Fruit fly (Drosophila melanogaster): ENCODE results near the gene wac.

Gene wac

DNA sequence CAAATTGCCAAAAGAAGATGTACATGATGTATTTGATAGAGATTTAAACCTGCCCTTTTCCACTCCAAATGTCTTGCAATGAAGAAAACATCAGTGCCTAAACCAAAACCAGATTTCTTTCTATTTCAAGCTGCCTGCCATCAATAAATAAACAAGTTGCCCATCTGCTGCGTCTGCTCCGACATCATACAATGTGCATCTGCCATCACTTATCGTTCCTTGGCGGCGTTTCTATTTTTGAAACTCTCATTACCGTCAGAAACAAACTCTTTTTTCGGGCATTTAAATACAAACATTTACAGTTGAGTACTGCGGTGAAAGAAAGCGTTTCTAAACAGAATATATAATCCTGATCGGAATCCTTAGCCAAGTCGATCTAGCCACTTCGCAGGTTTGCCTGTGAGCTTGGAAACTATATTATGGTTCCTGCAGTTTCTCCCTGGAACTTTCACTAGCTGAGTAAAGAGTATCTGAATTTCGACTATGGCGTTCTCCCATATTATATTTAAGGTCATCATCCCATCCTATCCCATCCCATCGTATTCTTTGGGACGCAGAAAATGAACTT, 36.9 kb downstream of the wac start (continued):
- no peak for TF ChIP-seq CG30431 (GFP tag; optimal IDR thresholded peaks at IDR 0.05)
- peak; percentile 66 for TF ChIP-seq gem (tag; optimal IDR thresholded peaks at IDR 0.05)
- no peak for TF ChIP-seq CG33213 (GFP tag; optimal IDR thresholded peaks at IDR 0.05)
- no peak for TF ChIP-seq org-1 (GFP tag; optimal IDR thresholded peaks at IDR 0.05)
- no peak for TF ChIP-seq Ravus (GFP tag; IDR thresholded peaks at IDR 0.05)
- TF ChIP-seq CG13424 (tag; optimal IDR thresholded peaks at IDR 0.05), result peak; percentile 28
- TF ChIP-seq lola (GFP tag; optimal IDR thresholded peaks at IDR 0.05), result peak in 1 of 3 experiments; percentile 71
- no peak for TF ChIP-seq ham (GFP tag; IDR thresholded peaks at IDR 0.05)
- TF ChIP-seq CG17912 (GFP tag; optimal IDR thresholded peaks at IDR 0.05), result no peak
- TF ChIP-seq CG16863 (GFP tag; optimal IDR thresholded peaks at IDR 0.05), result peak; percentile 31
- TF ChIP-seq bab2 (GFP tag; optimal IDR thresholded peaks at IDR 0.05), result peak; percentile 3
- TF ChIP-seq en (GFP tag; optimal IDR thresholded peaks at IDR 0.05), result no peak
- TF ChIP-seq MBD-R2 (GFP tag; IDR thresholded peaks at IDR 0.05), result no peak
- no peak for TF ChIP-seq Dek (tag; optimal IDR thresholded peaks at IDR 0.05)
- TF ChIP-seq CG11093 (GFP tag; IDR thresholded peaks at IDR 0.05), result 0 out of 3 replicates have a peak, but pooled peaks have one; percentile 29
- TF ChIP-seq Trl (optimal IDR thresholded peaks at IDR 0.05), result no peak
- no peak for TF ChIP-seq Trl (GFP tag; optimal IDR thresholded peaks at IDR 0.05)
- peak; percentile 19 for TF ChIP-seq CG1647 (GFP tag; optimal IDR thresholded peaks at IDR 0.05)
- TF ChIP-seq otp (GFP tag; IDR thresholded peaks at IDR 0.05), result no peak
- TF ChIP-seq CG1602 (GFP tag; optimal IDR thresholded peaks at IDR 0.05), result peak; percentile 6
- TF ChIP-seq bsh (GFP tag; optimal IDR thresholded peaks at IDR 0.05), result peak in 1 of 2 experiments; percentile 70
- no peak for TF ChIP-seq zfh2 (GFP tag; optimal IDR thresholded peaks at IDR 0.05)
- peak; percentile 6 for TF ChIP-seq ac (GFP tag; optimal IDR thresholded peaks at IDR 0.05)
- TF ChIP-seq CrebB (tag; optimal IDR thresholded peaks at IDR 0.05), result no peak
- TF ChIP-seq bcd (GFP tag; optimal IDR thresholded peaks at IDR 0.05), result peak; percentile 2
- peak; percentile 21; the same call in 1 of the 2 replicates for TF ChIP-seq vvl (GFP tag; IDR thresholded peaks at IDR 0.05)
- TF ChIP-seq NfI (GFP tag; optimal IDR thresholded peaks at IDR 0.05), result no peak
- TF ChIP-seq prd (optimal IDR thresholded peaks at IDR 0.05), result no peak
- 0 out of 3 replicates have a peak, but pooled peaks have one; percentile 20 for TF ChIP-seq prd (GFP tag; IDR thresholded peaks at IDR 0.05)
- no peak for TF ChIP-seq Dip3 (GFP tag; optimal IDR thresholded peaks at IDR 0.05)
- no peak for TF ChIP-seq E2f2 (GFP tag; IDR thresholded peaks at IDR 0.05)
- peak; percentile 22 for TF ChIP-seq jumu (GFP tag; optimal IDR thresholded peaks at IDR 0.05)
- TF ChIP-seq knrl (GFP tag; IDR thresholded peaks at IDR 0.05; ENCODE audit: partially characterized antibody), result no peak
- no peak for TF ChIP-seq CG12236 (GFP tag; optimal IDR thresholded peaks at IDR 0.05)
- no peak for TF ChIP-seq Elba2 (GFP tag; optimal IDR thresholded peaks at IDR 0.05)
- 0 out of 2 replicates have a peak, but pooled peaks have one; percentile 19 for TF ChIP-seq CG32772 (GFP tag; IDR thresholded peaks at IDR 0.05)
- TF ChIP-seq D19A (tag; optimal IDR thresholded peaks at IDR 0.05), result peak; percentile 99
- no peak for TF ChIP-seq Meics (GFP tag; optimal IDR thresholded peaks at IDR 0.05)
- TF ChIP-seq dmrt99B (tag; optimal IDR thresholded peaks at IDR 0.05), result peak; percentile 21
- TF ChIP-seq sisA (GFP tag; IDR thresholded peaks at IDR 0.05), result no peak
- no peak for TF ChIP-seq CG2129 (GFP tag; IDR thresholded peaks at IDR 0.05; ENCODE audit: partially characterized antibody)
- no peak for TF ChIP-seq vnd (GFP tag; IDR thresholded peaks at IDR 0.05; ENCODE audit: partially characterized antibody)
- peak; percentile 13 for TF ChIP-seq CG1233 (GFP tag; optimal IDR thresholded peaks at IDR 0.05)
- 0 out of 4 replicates have a peak, but pooled peaks have one; percentile 63 for TF ChIP-seq chinmo (GFP tag; IDR thresholded peaks at IDR 0.05; ENCODE audit: partially characterized antibody)
- no peak for TF ChIP-seq CG8089 (GFP tag; optimal IDR thresholded peaks at IDR 0.05)
- TF ChIP-seq so (GFP tag; IDR thresholded peaks at IDR 0.05), result no peak
- no peak for TF ChIP-seq TFAM (GFP tag; optimal IDR thresholded peaks at IDR 0.05)
- TF ChIP-seq bowl (GFP tag; IDR thresholded peaks at IDR 0.05), result no peak
- no peak for TF ChIP-seq ci (GFP tag; IDR thresholded peaks at IDR 0.05)
- TF ChIP-seq PHDP (tag; optimal IDR thresholded peaks at IDR 0.05), result peak; percentile 15

All from whole organism, embryonic.